Fruit fly (Drosophila melanogaster): ENCODE data around the gene bgm.
A peak's percentile ranks its signal among the peaks of the same experiment; 100 is the strongest.

The bgm gene

DNA sequence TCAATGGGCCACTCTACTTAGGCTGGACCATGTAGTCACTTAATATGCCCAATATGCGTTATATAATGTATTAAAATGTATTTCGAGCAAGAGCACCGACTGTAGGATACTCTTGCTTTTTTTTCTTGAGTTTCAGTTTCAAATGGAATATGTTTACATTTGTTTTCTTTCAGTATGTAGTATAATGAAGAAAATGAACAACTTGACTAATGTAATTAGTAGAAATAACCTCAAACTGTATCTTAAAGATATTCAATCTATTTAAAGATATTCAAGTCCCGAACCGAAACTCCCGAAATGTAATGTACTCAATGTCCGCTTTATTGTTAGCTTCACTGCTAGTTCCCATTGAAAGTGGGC is 11.9 kb downstream of the bgm start (continued):
- peak; percentile 20; the same call in 1 of the 2 replicates for TF ChIP-seq ranshi (GFP tag; IDR thresholded peaks at IDR 0.05)
- TF ChIP-seq CG2712 (tag; optimal IDR thresholded peaks at IDR 0.05) = peak; percentile 51
- peak; percentile 33; the same call in 1 of the 2 replicates for TF ChIP-seq CG14667 (GFP tag; IDR thresholded peaks at IDR 0.05)
- TF ChIP-seq hbn (GFP tag; IDR thresholded peaks at IDR 0.05; ENCODE audit: partially characterized antibody) = no peak
- no peak for TF ChIP-seq CG10462 (GFP tag; optimal IDR thresholded peaks at IDR 0.05)
- no peak for TF ChIP-seq CG1647 (GFP tag; optimal IDR thresholded peaks at IDR 0.05)
- TF ChIP-seq CG31441 (GFP tag; IDR thresholded peaks at IDR 0.05) = peak; percentile 44
- TF ChIP-seq CG7556 (GFP tag; optimal IDR thresholded peaks at IDR 0.05) = peak; percentile 13
- TF ChIP-seq Blimp-1 (GFP tag; optimal IDR thresholded peaks at IDR 0.05) = peak; percentile 38
- TF ChIP-seq CG18011 (GFP tag; optimal IDR thresholded peaks at IDR 0.05) = no peak
- TF ChIP-seq en (GFP tag; optimal IDR thresholded peaks at IDR 0.05) = peak; percentile 23
- TF ChIP-seq CG6854 (GFP tag; optimal IDR thresholded peaks at IDR 0.05) = no peak
- TF ChIP-seq CG17361 (GFP tag; IDR thresholded peaks at IDR 0.05) = peak; percentile 48; the same call in 1 of the 3 replicates
- TF ChIP-seq lmd (GFP tag; IDR thresholded peaks at IDR 0.05) = peak; percentile 40
- no peak for TF ChIP-seq CG1792 (GFP tag; optimal IDR thresholded peaks at IDR 0.05)
- TF ChIP-seq CG13287 (GFP tag; IDR thresholded peaks at IDR 0.05; ENCODE audit: partially characterized antibody) = no peak
- TF ChIP-seq PHDP (tag; optimal IDR thresholded peaks at IDR 0.05) = peak; percentile 44
- TF ChIP-seq zfh2 (GFP tag; optimal IDR thresholded peaks at IDR 0.05) = peak; percentile 40
- no peak for TF ChIP-seq CG8765 (GFP tag; IDR thresholded peaks at IDR 0.05)
- peak; percentile 29 for TF ChIP-seq CG10267 (tag; optimal IDR thresholded peaks at IDR 0.05)
- TF ChIP-seq fu2 (GFP tag; optimal IDR thresholded peaks at IDR 0.05) = peak; percentile 3
- TF ChIP-seq gt (GFP tag; IDR thresholded peaks at IDR 0.05) = no peak
- peak; percentile 28 for TF ChIP-seq bcd (GFP tag; optimal IDR thresholded peaks at IDR 0.05)
- TF ChIP-seq nmo (GFP tag; optimal IDR thresholded peaks at IDR 0.05) = peak; percentile 63
- peak; percentile 51 for TF ChIP-seq CG2678 (tag; optimal IDR thresholded peaks at IDR 0.05)
- no peak for TF ChIP-seq CG17802 (tag; optimal IDR thresholded peaks at IDR 0.05)
- peak; percentile 84 for TF ChIP-seq row (GFP tag; IDR thresholded peaks at IDR 0.05)
- no peak for TF ChIP-seq prd (optimal IDR thresholded peaks at IDR 0.05)
- peak; percentile 50; the same call in 1 of the 3 replicates for TF ChIP-seq prd (GFP tag; IDR thresholded peaks at IDR 0.05)
- TF ChIP-seq CG15269 (tag; optimal IDR thresholded peaks at IDR 0.05) = peak; percentile 65

DNA sequence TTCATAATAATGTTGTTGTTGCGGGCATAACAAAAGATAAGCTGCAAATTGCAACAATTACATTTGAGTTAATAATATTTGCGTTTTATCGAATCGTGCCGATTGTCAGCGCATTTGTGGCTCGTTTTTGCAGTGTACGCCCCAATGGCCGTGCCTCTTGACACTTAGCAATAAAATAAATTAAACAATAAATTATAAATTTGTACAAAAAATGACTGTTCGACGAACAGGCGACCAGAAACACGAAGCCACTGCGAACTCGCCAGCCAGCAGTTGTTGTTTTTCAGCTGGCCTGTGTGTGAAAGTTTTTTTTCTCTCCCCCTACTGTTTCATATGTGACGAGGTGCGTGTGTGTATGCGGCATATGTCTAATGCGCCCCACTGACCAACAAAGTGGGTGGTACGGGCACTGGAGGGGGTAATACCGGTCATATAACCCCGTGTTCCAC is 12.7 kb downstream of the bgm start:
- TF ChIP-seq da (GFP tag; optimal IDR thresholded peaks at IDR 0.05) (no peak), br (optimal IDR thresholded peaks at IDR 0.05) (no peak), CG2120 (GFP tag; optimal IDR thresholded peaks at IDR 0.05) (no peak), zen (tag; optimal IDR thresholded peaks at IDR 0.05) (no peak), CG10267 (tag; optimal IDR thresholded peaks at IDR 0.05) (no peak), CG7745 (tag; optimal IDR thresholded peaks at IDR 0.05) (peak; percentile 59), sna (GFP tag; IDR thresholded peaks at IDR 0.05; ENCODE audit: partially characterized antibody) (no peak), chm (GFP tag; IDR thresholded peaks at IDR 0.05) (no peak), CrebB (tag; optimal IDR thresholded peaks at IDR 0.05) (no peak), gcm (GFP tag; optimal IDR thresholded peaks at IDR 0.05) (no peak), fd96Cb (tag; optimal IDR thresholded peaks at IDR 0.05) (no peak), Hr78 (GFP tag; optimal IDR thresholded peaks at IDR 0.05) (peak in 1 of 2 experiments; percentile 86), ken (GFP tag; IDR thresholded peaks at IDR 0.05) (0 out of 3 replicates have a peak, but pooled peaks have one; percentile 13), ATbp (GFP tag; optimal IDR thresholded peaks at IDR 0.05) (peak; percentile 11), Dek (tag; optimal IDR thresholded peaks at IDR 0.05) (no peak), bsh (GFP tag; optimal IDR thresholded peaks at IDR 0.05) (no peak), sr (GFP tag; IDR thresholded peaks at IDR 0.05) (no peak; the same call in 2 of the 3 replicates), fru (optimal IDR thresholded peaks at IDR 0.05) (no peak), CG17568 (GFP tag; optimal IDR thresholded peaks at IDR 0.05) (no peak), CG4360 (GFP tag; IDR thresholded peaks at IDR 0.05) (0 out of 2 replicates have a peak, but pooled peaks have one; percentile 46), zen2 (GFP tag; IDR thresholded peaks at IDR 0.05; ENCODE audit: partially characterized antibody) (0 out of 3 replicates have a peak, but pooled peaks have one; percentile 28), pum (GFP tag; optimal IDR thresholded peaks at IDR 0.05) (no peak), tx (GFP tag; optimal IDR thresholded peaks at IDR 0.05) (no peak)

Data from whole organism, embryonic.